Worm (Caenorhabditis elegans): ENCODE measurements around the gene pqn-79.

The pqn-79 gene

ce11 chrIV:15561223-15561656, 34.1 kb upstream of the pqn-79 start (continued):
- TF ChIP-seq xbp-1 (tag; optimal IDR thresholded peaks at IDR 0.05) (peak; percentile 34), hlh-4 (tag; optimal IDR thresholded peaks at IDR 0.05) (no peak), isw-1 (GFP tag; IDR thresholded peaks at IDR 0.05) (peak; percentile 41; the same call in 1 of the 2 replicates), blmp-1 (tag; optimal IDR thresholded peaks at IDR 0.05) (no peak), nhr-47 (tag; optimal IDR thresholded peaks at IDR 0.05) (peak; percentile 56), lin-39 (tag; optimal IDR thresholded peaks at IDR 0.05) (no peak), lsy-2 (tag; optimal IDR thresholded peaks at IDR 0.05) (peak; percentile 68 to 88), sox-4 (tag; optimal IDR thresholded peaks at IDR 0.05) (no peak), unc-86 (tag; optimal IDR thresholded peaks at IDR 0.05) (peak; percentile 54), nhr-85 (tag) (peak; percentile 83), ceh-88 (GFP tag; IDR thresholded peaks at IDR 0.05) (no peak), pqm-1 (tag; optimal IDR thresholded peaks at IDR 0.05) (no peak), mep-1 (tag; optimal IDR thresholded peaks at IDR 0.05) (peak; percentile 60), fos-1 (tag; optimal IDR thresholded peaks at IDR 0.05) (peak; percentile 22), hlh-17 (GFP tag; optimal IDR thresholded peaks at IDR 0.05; ENCODE audit: borderline replicate concordance) (no peak), jun-1 (tag; optimal IDR thresholded peaks at IDR 0.05) (no peak), fkh-8 (tag; optimal IDR thresholded peaks at IDR 0.05) (peak; percentile 69), mab-9 (GFP tag; IDR thresholded peaks at IDR 0.05) (0 out of 2 replicates have a peak, but pooled peaks have one; percentile 35), nhr-77 (tag; optimal IDR thresholded peaks at IDR 0.05) (no peak), vab-15 (tag; optimal IDR thresholded peaks at IDR 0.05) (no peak), irx-1 (tag; optimal IDR thresholded peaks at IDR 0.05) (peak; percentile 50), aha-1 (tag; optimal IDR thresholded peaks at IDR 0.05) (no peak), nhr-237 (tag; optimal IDR thresholded peaks at IDR 0.05) (no peak), ceh-90 (tag; optimal IDR thresholded peaks at IDR 0.05) (no peak), egl-27 (tag; optimal IDR thresholded peaks at IDR 0.05) (no peak)

- TF ChIP-seq ztf-4 (tag; optimal IDR thresholded peaks at IDR 0.05) = no peak
- TF ChIP-seq tbx-2 (tag; optimal IDR thresholded peaks at IDR 0.05) = no peak
- TF ChIP-seq unc-30 (tag; optimal IDR thresholded peaks at IDR 0.05) = no peak
Observed at ce11 chrIV:15564327-15564726, 31.0 kb upstream of the pqn-79 start, which contains the start of gene Y105C5A.1. Gene Y105C5A.1, minus strand, starts transcription at chrIV:15564427.

ce11 chrIV:15570770-15571169, 24.6 kb upstream of the pqn-79 start:
- peak; percentile 81 to 83 for TF ChIP-seq lin-35 (GFP tag; optimal IDR thresholded peaks at IDR 0.05)
- TF ChIP-seq hpl-2 (GFP tag; optimal IDR thresholded peaks at IDR 0.05) = peak; percentile 33
- peak; percentile 97 for TF ChIP-seq snu-23 (GFP tag; optimal IDR thresholded peaks at IDR 0.05)
- no peak for TF ChIP-seq ceh-63 (GFP tag; optimal IDR thresholded peaks at IDR 0.05)
- TF ChIP-seq nhr-85 (tag) = peak; percentile 99
- TF ChIP-seq nhr-90 (tag; optimal IDR thresholded peaks at IDR 0.05; ENCODE audit: poor library complexity) = peak; percentile 97
- TF ChIP-seq elt-2 (tag; optimal IDR thresholded peaks at IDR 0.05) = peak; percentile 93
- peak; percentile 12 for TF ChIP-seq aha-1 (tag; optimal IDR thresholded peaks at IDR 0.05)
- TF ChIP-seq ztf-11 (tag; optimal IDR thresholded peaks at IDR 0.05) = peak; percentile 77 to 94
- TF ChIP-seq unc-62 (GFP tag; optimal IDR thresholded peaks at IDR 0.05) = no peak
- TF ChIP-seq nhr-28 (tag; optimal IDR thresholded peaks at IDR 0.05) = no peak
- peak; percentile 90 for TF ChIP-seq zip-4 (GFP tag; optimal IDR thresholded peaks at IDR 0.05)
- peak; percentile 62 to 67 (median 66) for TF ChIP-seq dpl-1 (GFP tag; optimal IDR thresholded peaks at IDR 0.05)
- peak; percentile 98 for TF ChIP-seq swsn-7 (tag; optimal IDR thresholded peaks at IDR 0.05)
- TF ChIP-seq fkh-4 (tag; optimal IDR thresholded peaks at IDR 0.05; ENCODE audit: borderline replicate concordance) = peak; percentile 54
- TF ChIP-seq ets-5 (GFP tag; IDR thresholded peaks at IDR 0.05) = no peak
- peak; percentile 95 for TF ChIP-seq isw-1 (GFP tag; IDR thresholded peaks at IDR 0.05)
- TF ChIP-seq ztf-4 (tag; optimal IDR thresholded peaks at IDR 0.05) = peak; percentile 83
- peak; percentile 67 for TF ChIP-seq mep-1 (tag; optimal IDR thresholded peaks at IDR 0.05)
- peak; percentile 63 for TF ChIP-seq nhr-76 (tag; optimal IDR thresholded peaks at IDR 0.05)
- peak; percentile 78 for TF ChIP-seq C04F5.9 (tag; optimal IDR thresholded peaks at IDR 0.05)
- TF ChIP-seq sptf-1 (tag; optimal IDR thresholded peaks at IDR 0.05) = no peak
- TF ChIP-seq hlh-4 (tag; optimal IDR thresholded peaks at IDR 0.05) = no peak
- peak; percentile 94 for TF ChIP-seq aly-2 (tag; optimal IDR thresholded peaks at IDR 0.05)
- peak; percentile 96 for TF ChIP-seq mab-9 (GFP tag; IDR thresholded peaks at IDR 0.05)
- no peak for TF ChIP-seq ceh-8 (GFP tag; optimal IDR thresholded peaks at IDR 0.05)
- peak; percentile 97 for TF ChIP-seq nhr-19 (GFP tag; conservative IDR thresholded peaks at IDR 0.05)
- peak; percentile 79 for TF ChIP-seq lir-3 (tag; optimal IDR thresholded peaks at IDR 0.05; ENCODE audit: poor library complexity)
- peak; percentile 98 for TF ChIP-seq unc-86 (tag; optimal IDR thresholded peaks at IDR 0.05)
- peak; percentile 81 for TF ChIP-seq unc-98 (GFP tag; IDR thresholded peaks at IDR 0.05)
